Worm (Caenorhabditis elegans) whole organism, L1 larva: Measurements from ENCODE around the gene col-87.

ENCODE experiments used
- C04F5.9 ChIP-seq: sonication (generic microtip); optimal IDR thresholded peaks from 2 replicates; lab custom pipeline; 2016; ENCODE audit warnings: missing genetic modification characterization, missing compliant biosample characterization
- C34B4.2 ChIP-seq: sonication (generic microtip); optimal IDR thresholded peaks from 2 replicates; lab custom pipeline; 2017; ENCODE audit warnings: mild to moderate bottlenecking, missing genetic modification characterization, missing compliant biosample characterization
- aha-1 ChIP-seq: fragments of 150-350 bp; optimal IDR thresholded peaks from 2 replicates; lab custom pipeline; 2014; ENCODE audit warnings: missing biosample characterization, missing genetic modification characterization
- aly-2 ChIP-seq: fragments of 150-350 bp; optimal IDR thresholded peaks from 2 replicates; lab custom pipeline; 2014; ENCODE audit warnings: missing biosample characterization, missing genetic modification characterization
- ama-1 ChIP-seq: fragments of 150-350 bp; optimal IDR thresholded peaks from 2 replicates; lab custom pipeline; 2014
- blmp-1 ChIP-seq: fragments of 150-350 bp; optimal IDR thresholded peaks from 2 replicates; lab custom pipeline; 2014; ENCODE audit warnings: missing biosample characterization, missing genetic modification characterization
- ceh-63 ChIP-seq: fragments of 200-800 bp; sonication (Bioruptor generic); optimal IDR thresholded peaks from 2 replicates; lab custom pipeline; 2018; ENCODE audit warnings: mild to moderate bottlenecking, missing genetic modification characterization, missing compliant biosample characterization
- ceh-8 ChIP-seq: fragments of 200-800 bp; sonication (Bioruptor generic); optimal IDR thresholded peaks from 2 replicates; lab custom pipeline; 2018; ENCODE audit warnings: mild to moderate bottlenecking, missing genetic modification characterization, moderate library complexity, missing compliant biosample characterization
- ceh-82 ChIP-seq, 3 experiments: fragments of 150-350 bp in 1 of 3; sonication (generic microtip) in 2 of 3; optimal IDR thresholded peaks; 2 replicates each; lab custom pipeline; 2014 to 2017; ENCODE audit warnings: missing biosample characterization in 3 of 3, missing genetic modification characterization in 3 of 3
- ceh-88 ChIP-seq: fragments of 200-800 bp; sonication (Bioruptor generic); IDR thresholded peaks from 2 replicates; pipeline ENCODE4 v1.3.6; 2022; ENCODE audit warnings: missing genetic modification characterization, missing compliant biosample characterization
- dsc-1 ChIP-seq: sonication (generic microtip); optimal IDR thresholded peaks from 2 replicates; lab custom pipeline; 2016; ENCODE audit warnings: mild to moderate bottlenecking, missing genetic modification characterization, missing compliant biosample characterization
- efl-1 ChIP-seq, 4 experiments: fragments of 150-350 bp; optimal IDR thresholded peaks in 3 of 4; peaks in 1 of 4; 1 replicate in 1 of 4; 2 replicates in 3 of 4; lab custom pipeline; 2014; ENCODE audit warnings: missing biosample characterization in 2 of 4, missing genetic modification characterization in 2 of 4, missing genetic modification reagents in 2 of 4
- egl-13 ChIP-seq: sonication (generic microtip); optimal IDR thresholded peaks from 2 replicates; lab custom pipeline; 2016; ENCODE audit warnings: missing genotype, missing genetic modification reagents, missing genetic modification characterization, missing compliant biosample characterization
- egl-27 ChIP-seq, 2 experiments: fragments of 150-350 bp in 1 of 2; sonication (generic microtip); optimal IDR thresholded peaks; 3 replicates each; lab custom pipeline; 2017 to 2018; ENCODE audit warnings: missing biosample characterization in 2 of 2, missing genetic modification characterization in 2 of 2, missing genetic modification reagents in 2 of 2
- elt-2 ChIP-seq: sonication (generic microtip); optimal IDR thresholded peaks from 2 replicates; lab custom pipeline; 2016; ENCODE audit warnings: missing genetic modification characterization, mild to moderate bottlenecking, inconsistent platforms, missing compliant biosample characterization, missing genetic modification reagents
- ets-5 ChIP-seq: fragments of 200-800 bp; sonication (Bioruptor generic); IDR thresholded peaks from 2 replicates; pipeline ENCODE4 v1.3.6; 2022; ENCODE audit warnings: missing genetic modification characterization, missing compliant biosample characterization
- fkh-4 ChIP-seq: sonication (generic microtip); optimal IDR thresholded peaks from 2 replicates; lab custom pipeline; 2016; ENCODE audit warnings: missing compliant biosample characterization, missing genetic modification characterization, borderline replicate concordance
- fos-1 ChIP-seq: fragments of 150-350 bp; optimal IDR thresholded peaks from 2 replicates; lab custom pipeline; 2014; ENCODE audit warnings: missing biosample characterization, missing genetic modification characterization
- grh-1 ChIP-seq: fragments of 200-800 bp; sonication (Bioruptor generic); IDR thresholded peaks from 2 replicates; pipeline ENCODE4 v1.3.6; 2022; ENCODE audit warnings: missing genetic modification reagents, missing genetic modification characterization, missing compliant biosample characterization
- hlh-17 ChIP-seq: fragments of 200-800 bp; sonication (Bioruptor generic); optimal IDR thresholded peaks from 2 replicates; lab custom pipeline; 2018; ENCODE audit warnings: missing genetic modification characterization, mild to moderate bottlenecking, missing compliant biosample characterization, moderate library complexity, borderline replicate concordance
- hpl-2 ChIP-seq: fragments of 150-350 bp; optimal IDR thresholded peaks from 2 replicates; lab custom pipeline; 2014; ENCODE audit warnings: missing biosample characterization, missing genetic modification reagents, missing genetic modification characterization
- irx-1 ChIP-seq: sonication (generic microtip); optimal IDR thresholded peaks from 2 replicates; lab custom pipeline; 2016; ENCODE audit warnings: missing genetic modification characterization, missing compliant biosample characterization
- isw-1 ChIP-seq: fragments of 200-800 bp; sonication (Bioruptor generic); IDR thresholded peaks from 2 replicates; pipeline ENCODE4 v1.3.6; 2022; ENCODE audit warnings: missing genetic modification characterization, missing compliant biosample characterization
- jun-1 ChIP-seq: fragments of 150-350 bp; optimal IDR thresholded peaks from 2 replicates; lab custom pipeline; 2014; ENCODE audit warnings: missing biosample characterization, missing genetic modification reagents, missing genetic modification characterization
- lin-13 ChIP-seq: fragments of 150-350 bp; optimal IDR thresholded peaks from 2 replicates; lab custom pipeline; 2014; ENCODE audit warnings: missing biosample characterization, missing genetic modification reagents, missing genetic modification characterization
- lin-15B ChIP-seq: fragments of 150-350 bp; sonication (generic microtip); optimal IDR thresholded peaks from 3 replicates; lab custom pipeline; 2014; ENCODE audit warnings: missing biosample characterization, missing genetic modification characterization
- lin-35 ChIP-seq, 2 experiments: fragments of 150-350 bp; optimal IDR thresholded peaks; 2 replicates each; lab custom pipeline; 2014; ENCODE audit warnings: missing biosample characterization in 2 of 2, missing genetic modification characterization in 2 of 2, missing genetic modification reagents in 2 of 2
- lin-39 ChIP-seq: fragments of 150-350 bp; optimal IDR thresholded peaks from 2 replicates; lab custom pipeline; 2014; ENCODE audit warnings: missing biosample characterization, missing genetic modification reagents, missing genetic modification characterization
- lir-3 ChIP-seq: sonication (generic microtip); optimal IDR thresholded peaks from 2 replicates; lab custom pipeline; 2016; ENCODE audit warnings: mild to moderate bottlenecking, missing genetic modification characterization, moderate library complexity, missing compliant biosample characterization; ENCODE audit not compliant: poor library complexity
- lsy-2 ChIP-seq, 2 experiments: fragments of 150-350 bp; optimal IDR thresholded peaks; 2 replicates each; lab custom pipeline; 2014; ENCODE audit warnings: missing biosample characterization in 2 of 2, missing genetic modification characterization in 2 of 2
- mab-9 ChIP-seq: fragments of 200-800 bp; sonication (Bioruptor generic); IDR thresholded peaks from 2 replicates; pipeline ENCODE4 v1.3.6; 2022; ENCODE audit warnings: missing genetic modification reagents, missing genetic modification characterization, missing compliant biosample characterization
- mdl-1 ChIP-seq, 2 experiments: fragments of 150-350 bp; optimal IDR thresholded peaks; 2 replicates each; lab custom pipeline; 2014 to 2017; ENCODE audit warnings: missing biosample characterization in 2 of 2, missing genetic modification characterization in 2 of 2, inconsistent platforms in 1 of 2
- mef-2 ChIP-seq: fragments of 150-350 bp; optimal IDR thresholded peaks from 2 replicates; lab custom pipeline; 2014; ENCODE audit warnings: missing biosample characterization, missing genetic modification characterization
- nhr-11 ChIP-seq: fragments of 150-350 bp; optimal IDR thresholded peaks from 2 replicates; lab custom pipeline; 2014; ENCODE audit warnings: missing biosample characterization, missing genetic modification characterization
- nhr-12 ChIP-seq: sonication (generic microtip); optimal IDR thresholded peaks from 2 replicates; lab custom pipeline; 2017; ENCODE audit warnings: missing biosample characterization, missing genetic modification characterization
- nhr-237 ChIP-seq: fragments of 150-350 bp; optimal IDR thresholded peaks from 2 replicates; lab custom pipeline; 2014; ENCODE audit warnings: missing biosample characterization, missing genetic modification characterization
- nhr-71 ChIP-seq: sonication (generic microtip); optimal IDR thresholded peaks from 2 replicates; lab custom pipeline; 2016; ENCODE audit warnings: mild to moderate bottlenecking, missing genetic modification characterization, moderate library complexity, missing compliant biosample characterization
- nhr-76 ChIP-seq: sonication (generic microtip); optimal IDR thresholded peaks from 2 replicates; lab custom pipeline; 2017; ENCODE audit warnings: missing biosample characterization, missing genetic modification characterization
- nhr-84 ChIP-seq: sonication (generic microtip); optimal IDR thresholded peaks from 2 replicates; lab custom pipeline; 2017; ENCODE audit warnings: missing biosample characterization, missing genetic modification characterization
- nhr-85 ChIP-seq: sonication (generic microtip); peaks from one replicate; lab custom pipeline; 2016; ENCODE audit warnings: missing genetic modification characterization, inconsistent platforms, missing compliant biosample characterization
- pqm-1 ChIP-seq: sonication (generic microtip); optimal IDR thresholded peaks from 3 replicates; lab custom pipeline; 2017; ENCODE audit warnings: missing biosample characterization, missing genetic modification characterization
- rnt-1 ChIP-seq: sonication (generic microtip); optimal IDR thresholded peaks from 2 replicates; lab custom pipeline; 2016; ENCODE audit warnings: mild to moderate bottlenecking, missing genetic modification characterization, moderate library complexity, missing compliant biosample characterization
- snpc-4 ChIP-seq: fragments of 150-350 bp; optimal IDR thresholded peaks from 2 replicates; lab custom pipeline; 2014; ENCODE audit warnings: missing biosample characterization, missing genetic modification characterization
- sox-4 ChIP-seq: sonication (generic microtip); optimal IDR thresholded peaks from 2 replicates; lab custom pipeline; 2016; ENCODE audit warnings: missing genetic modification characterization, missing compliant biosample characterization
- swsn-7 ChIP-seq: sonication (generic microtip); optimal IDR thresholded peaks from 2 replicates; lab custom pipeline; 2016; ENCODE audit warnings: missing genetic modification characterization, missing compliant biosample characterization
- unc-30 ChIP-seq: sonication (generic microtip); optimal IDR thresholded peaks from 2 replicates; lab custom pipeline; 2017; ENCODE audit warnings: missing biosample characterization, missing genetic modification characterization
- xbp-1 ChIP-seq: sonication (generic microtip); optimal IDR thresholded peaks from 2 replicates; lab custom pipeline; 2016; ENCODE audit warnings: missing genetic modification characterization, missing compliant biosample characterization
- zag-1 ChIP-seq: fragments of 150-350 bp; optimal IDR thresholded peaks from 2 replicates; lab custom pipeline; 2014; ENCODE audit warnings: missing biosample characterization, missing genetic modification characterization
- zip-4 ChIP-seq: fragments of 200-800 bp; sonication (Bioruptor generic); optimal IDR thresholded peaks from 2 replicates; lab custom pipeline; 2018; ENCODE audit warnings: mild to moderate bottlenecking, missing genetic modification characterization, moderate library complexity, missing compliant biosample characterization
- ztf-11 ChIP-seq, 2 experiments: sonication (generic microtip); optimal IDR thresholded peaks; 2 replicates each; lab custom pipeline; 2016 to 2017; ENCODE audit warnings: missing genetic modification characterization in 2 of 2, missing biosample characterization in 1 of 2, missing compliant biosample characterization in 1 of 2

The col-87 gene

DNA sequence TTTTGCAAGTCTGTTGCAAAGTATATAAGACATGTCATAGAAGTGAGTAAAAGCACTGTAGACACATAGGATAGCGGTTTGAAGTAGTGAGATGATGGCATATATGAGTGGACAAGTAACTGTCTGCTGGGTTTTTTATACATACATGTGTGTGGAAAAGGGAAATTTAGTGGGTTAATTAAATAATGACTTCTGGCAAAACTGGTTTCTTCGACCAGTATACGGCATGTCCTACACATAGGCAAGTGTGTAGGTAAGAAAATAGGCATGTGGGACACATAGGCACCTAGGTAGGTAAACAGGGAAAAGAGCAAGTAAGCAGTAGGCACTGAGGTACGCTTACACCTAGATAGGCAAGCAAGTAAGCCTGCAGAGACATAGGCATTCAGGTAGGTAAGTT lies at the start of gene col-87:
TSS of gene col-87 (minus strand) at position 101 of the 400 bp plus-strand sequence.
- no peak for TF ChIP-seq unc-30 (tag; lab: Kevin White, UChicago)
- TF ChIP-seq ceh-82 (tag; optimal IDR thresholded peaks at IDR 0.05; lab: Kevin White, UChicago), result no peak
- TF ChIP-seq egl-27 (tag; optimal IDR thresholded peaks at IDR 0.05; lab: Kevin White, UChicago), result no peak
- TF ChIP-seq aly-2 (tag; lab: Kevin White, UChicago), result no peak
- no peak for TF ChIP-seq snpc-4 (tag; lab: Kevin White, UChicago)
- TF ChIP-seq ama-1 (lab: Kevin White, UChicago), result no peak
- no peak for TF ChIP-seq swsn-7
- no peak for TF ChIP-seq egl-13 (tag; lab: Kevin White, UChicago)
- TF ChIP-seq lir-3 (tag; lab: Kevin White, UChicago), result no peak
- no peak for TF ChIP-seq lsy-2 (tag; optimal IDR thresholded peaks at IDR 0.05; lab: Kevin White, UChicago)
- TF ChIP-seq mab-9 (GFP tag; lab: Robert Waterston, UW), result no peak
- no peak for TF ChIP-seq elt-2
- TF ChIP-seq mdl-1 (tag; optimal IDR thresholded peaks at IDR 0.05; lab: Kevin White, UChicago), result no peak
- TF ChIP-seq lin-13 (GFP tag; lab: Kevin White, UChicago), result no peak
- no peak for TF ChIP-seq nhr-11 (tag; lab: Kevin White, UChicago)
- no peak for TF ChIP-seq ceh-8 (GFP tag; lab: Kevin White, UChicago)
- no peak for TF ChIP-seq lin-39 (tag; lab: Kevin White, UChicago)

DNA sequence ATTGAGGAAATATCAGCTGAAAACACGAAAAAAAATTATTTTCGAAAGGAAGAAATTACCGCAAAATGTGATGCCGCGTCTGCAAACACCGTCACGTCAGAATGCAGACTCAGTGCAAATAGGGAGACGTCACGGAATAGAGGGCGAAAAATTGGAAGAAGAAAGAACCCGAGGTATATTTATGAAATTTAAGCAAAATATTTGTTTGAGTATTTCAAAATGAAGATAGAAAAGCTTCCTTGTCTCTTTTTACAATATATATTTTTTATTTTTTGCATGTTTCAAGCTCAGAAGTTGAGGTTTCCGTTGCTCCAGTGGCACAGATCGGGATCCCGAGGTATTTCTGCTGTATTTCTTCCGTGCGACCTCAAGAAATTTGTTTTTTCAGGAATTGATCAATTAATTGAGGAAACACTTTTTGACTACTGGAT lies 49.4 kb upstream of the col-87 start, which contains the start of gene W03H9.2:
TSS of gene W03H9.2 (minus strand) at position 32 of the 431 bp plus-strand sequence.
- TF ChIP-seq efl-1 (optimal IDR thresholded peaks at IDR 0.05; lab: Kevin White, UChicago) (peak; percentile 73 to 86), efl-1 (GFP tag; optimal IDR thresholded peaks at IDR 0.05 in 1 of 2; lab: Kevin White, UChicago) (peak; percentile 81 to 98), zag-1 (no peak), ets-5 (GFP tag; lab: Robert Waterston, UW) (no peak), nhr-12 (no peak), nhr-85 (tag; lab: Kevin White, UChicago) (peak; percentile 86), nhr-76 (tag; lab: Kevin White, UChicago) (no peak), ztf-11 (tag; optimal IDR thresholded peaks at IDR 0.05; lab: Kevin White, UChicago) (peak in 1 of 2 experiments; percentile 79), hpl-2 (GFP tag; lab: Kevin White, UChicago) (no peak), nhr-71 (tag; lab: Kevin White, UChicago) (peak; percentile 87), pqm-1 (tag; lab: Kevin White, UChicago) (no peak), ceh-82 (tag; optimal IDR thresholded peaks at IDR 0.05; lab: Kevin White, UChicago) (peak; percentile 41 to 86 (median 76)), C04F5.9 (tag; lab: Kevin White, UChicago) (peak; percentile 79), aha-1 (no peak), xbp-1 (tag; lab: Kevin White, UChicago) (peak; percentile 72), blmp-1 (no peak), nhr-237 (tag; lab: Kevin White, UChicago) (no peak), sox-4 (tag; lab: Kevin White, UChicago) (peak; percentile 65), mdl-1 (tag; optimal IDR thresholded peaks at IDR 0.05; lab: Kevin White, UChicago) (no peak), fkh-4 (peak; percentile 69), fos-1 (tag; lab: Kevin White, UChicago) (no peak), nhr-11 (tag; lab: Kevin White, UChicago) (no peak), irx-1 (tag; lab: Kevin White, UChicago) (peak; percentile 65), jun-1 (tag; lab: Kevin White, UChicago) (no peak), lin-35 (GFP tag; optimal IDR thresholded peaks at IDR 0.05; lab: Kevin White, UChicago) (peak; percentile 66 to 88), dsc-1 (tag; lab: Kevin White, UChicago) (peak; percentile 81), aly-2 (tag; lab: Kevin White, UChicago) (peak; percentile 63), ceh-88 (GFP tag; lab: Robert Waterston, UW) (peak; percentile 67; the same call in 1 of the 2 replicates), isw-1 (GFP tag; lab: Robert Waterston, UW) (peak; percentile 73), lin-15B (tag; lab: Kevin White, UChicago) (peak; percentile 16), egl-13 (tag; lab: Kevin White, UChicago) (peak; percentile 70), rnt-1 (tag; lab: Kevin White, UChicago) (peak; percentile 90), ama-1 (lab: Kevin White, UChicago) (no peak), elt-2 (peak; percentile 62), mef-2 (tag; lab: Kevin White, UChicago) (no peak), ceh-63 (peak; percentile 65), egl-27 (tag; optimal IDR thresholded peaks at IDR 0.05; lab: Kevin White, UChicago) (no peak), zip-4 (GFP tag; lab: Kevin White, UChicago) (peak; percentile 49), grh-1 (no peak), hlh-17 (no peak), C34B4.2 (tag; lab: Kevin White, UChicago) (no peak), nhr-84 (tag; lab: Kevin White, UChicago) (no peak)
